Fruit fly (Drosophila melanogaster) whole organism, embryonic: ENCODE results near the gene Est-Q.

Experiments
- Abd-B ChIP-seq: fragments of 200-800 bp; sonication (Bioruptor generic); optimal IDR thresholded peaks from 2 replicates; lab custom pipeline; 2018; ENCODE audit warnings: missing biosample characterization, mild to moderate bottlenecking, missing genetic modification characterization, moderate library complexity
- CG10209 ChIP-seq: fragments of 200-800 bp; sonication (Bioruptor generic); optimal IDR thresholded peaks from 3 replicates; lab custom pipeline; 2017; ENCODE audit warnings: missing biosample characterization, mild to moderate bottlenecking, missing genetic modification characterization, missing genetic modification reagents
- CG10979 ChIP-seq: fragments of 200-800 bp; sonication (Bioruptor generic); optimal IDR thresholded peaks from 2 replicates; lab custom pipeline; 2018; ENCODE audit warnings: missing biosample characterization, mild to moderate bottlenecking, missing genetic modification characterization, moderate library complexity
- CG12769 ChIP-seq: fragments of 200-800 bp; sonication (Bioruptor generic); optimal IDR thresholded peaks from 2 replicates; lab custom pipeline; 2019; ENCODE audit warnings: missing biosample characterization, mild to moderate bottlenecking, missing genetic modification characterization, moderate library complexity
- CG12942 ChIP-seq: fragments of 200-800 bp; sonication (Bioruptor generic); optimal IDR thresholded peaks from 3 replicates; lab custom pipeline; 2016; ENCODE audit warnings: missing biosample characterization, missing genetic modification characterization
- CG13287 ChIP-seq: fragments of 200-800 bp; sonication (Bioruptor generic); IDR thresholded peaks from 2 replicates; pipeline ENCODE4 v1.3.6; 2022; ENCODE audit warnings: missing biosample characterization, missing genetic modification characterization; ENCODE audit not compliant: partially characterized antibody
- CG17802 ChIP-seq: fragments of 200-800 bp; sonication (Bioruptor generic); optimal IDR thresholded peaks from 2 replicates; lab custom pipeline; 2018; ENCODE audit warnings: missing biosample characterization, mild to moderate bottlenecking, missing genetic modification characterization, moderate library complexity
- CG17912 ChIP-seq: fragments of 200-800 bp; sonication (Bioruptor generic); optimal IDR thresholded peaks from 2 replicates; lab custom pipeline; 2018; ENCODE audit warnings: missing biosample characterization, mild to moderate bottlenecking, missing genetic modification characterization
- CG2129 ChIP-seq: fragments of 200-800 bp; sonication (Bioruptor generic); IDR thresholded peaks from 2 replicates; pipeline ENCODE4 v1.3.6; 2022; ENCODE audit warnings: missing biosample characterization, missing genetic modification characterization; ENCODE audit not compliant: partially characterized antibody
- CG2712 ChIP-seq: fragments of 200-800 bp; optimal IDR thresholded peaks from 3 replicates; lab custom pipeline; 2019; ENCODE audit warnings: missing biosample characterization, mild to moderate bottlenecking, missing genetic modification characterization, moderate library complexity
- CG30020 ChIP-seq: fragments of 200-800 bp; optimal IDR thresholded peaks from 2 replicates; lab custom pipeline; 2019; ENCODE audit warnings: missing biosample characterization, mild to moderate bottlenecking, missing genetic modification characterization, moderate library complexity
- CG30403 ChIP-seq: fragments of 200-800 bp; sonication (Bioruptor generic); optimal IDR thresholded peaks from 3 replicates; lab custom pipeline; 2016; ENCODE audit warnings: missing biosample characterization, missing genetic modification characterization
- CG31388 ChIP-seq: fragments of 200-800 bp; sonication (Bioruptor generic); optimal IDR thresholded peaks from 2 replicates; lab custom pipeline; 2016; ENCODE audit warnings: missing biosample characterization, missing genetic modification characterization
- CG31441 ChIP-seq: fragments of 200-800 bp; sonication (Bioruptor generic); IDR thresholded peaks from 2 replicates; pipeline ENCODE4 v1.3.6; 2022; ENCODE audit warnings: missing biosample characterization, missing genetic modification characterization
- CG34422 ChIP-seq: fragments of 200-800 bp; sonication (Bioruptor generic); IDR thresholded peaks from 3 replicates; pipeline ENCODE4 v1.3.6; 2022; ENCODE audit warnings: missing biosample characterization, missing genetic modification characterization
- CG4854 ChIP-seq: fragments of 200-800 bp; sonication (Bioruptor generic); optimal IDR thresholded peaks from 2 replicates; lab custom pipeline; 2016; ENCODE audit warnings: missing biosample characterization, missing genetic modification characterization, inconsistent platforms
- CG6813 ChIP-seq: fragments of 200-800 bp; sonication (Bioruptor generic); optimal IDR thresholded peaks from 2 replicates; lab custom pipeline; 2017; ENCODE audit warnings: missing biosample characterization, missing genetic modification characterization, mild to moderate bottlenecking, moderate library complexity, missing genetic modification reagents
- CG7372 ChIP-seq: fragments of 200-800 bp; sonication (Bioruptor generic); IDR thresholded peaks from 2 replicates; pipeline ENCODE4 v1.3.6; 2022; ENCODE audit warnings: missing biosample characterization, missing genetic modification characterization
- CG8281 ChIP-seq: fragments of 200-800 bp; sonication (Bioruptor generic); optimal IDR thresholded peaks from 2 replicates; lab custom pipeline; 2018; ENCODE audit warnings: missing biosample characterization, mild to moderate bottlenecking, missing genetic modification characterization, moderate library complexity
- CHES-1-like ChIP-seq: fragments of 200-800 bp; sonication (Bioruptor generic); optimal IDR thresholded peaks from 2 replicates; lab custom pipeline; 2016; ENCODE audit warnings: missing biosample characterization, missing genetic modification characterization
- CkIIα-i1 ChIP-seq: fragments of 200-800 bp; sonication (Bioruptor generic); IDR thresholded peaks from 2 replicates; pipeline ENCODE4 v1.3.6; 2022; ENCODE audit warnings: missing biosample characterization, missing genetic modification characterization
- Ets65A ChIP-seq: fragments of 200-800 bp; sonication (Bioruptor generic); peaks from one replicate; lab custom pipeline; 2016; ENCODE audit warnings: missing biosample characterization, missing genetic modification characterization
- Fer2 ChIP-seq: fragments of 200-800 bp; sonication (Bioruptor generic); optimal IDR thresholded peaks from 2 replicates; lab custom pipeline; 2018; ENCODE audit warnings: missing biosample characterization, mild to moderate bottlenecking, missing genetic modification characterization, moderate library complexity
- Hmx ChIP-seq: fragments of 200-800 bp; sonication (Bioruptor generic); optimal IDR thresholded peaks from 2 replicates; lab custom pipeline; 2016; ENCODE audit warnings: missing biosample characterization, missing genetic modification characterization
- MBD-R2 ChIP-seq: fragments of 200-800 bp; sonication (Bioruptor generic); IDR thresholded peaks from 2 replicates; pipeline ENCODE4 v1.3.6; 2022; ENCODE audit warnings: missing biosample characterization, missing genetic modification characterization
- Mrtf ChIP-seq: fragments of 200-800 bp; sonication (Bioruptor generic); IDR thresholded peaks from 3 replicates; pipeline ENCODE4 v1.3.6; 2022; ENCODE audit warnings: missing biosample characterization, missing genetic modification characterization
- NC2α ChIP-seq: fragments of 200-800 bp; sonication (Bioruptor generic); optimal IDR thresholded peaks from 2 replicates; lab custom pipeline; 2016; ENCODE audit warnings: missing biosample characterization, missing genetic modification characterization
- Oli ChIP-seq: fragments of 200-800 bp; sonication (Bioruptor generic); optimal IDR thresholded peaks from 2 replicates; lab custom pipeline; 2018; ENCODE audit warnings: missing biosample characterization, mild to moderate bottlenecking, missing genetic modification characterization, moderate library complexity
- Sox102F ChIP-seq: fragments of 200-800 bp; sonication (Bioruptor generic); optimal IDR thresholded peaks from 2 replicates; lab custom pipeline; 2018; ENCODE audit warnings: missing biosample characterization, mild to moderate bottlenecking, missing genetic modification characterization, moderate library complexity
- Xbp1 ChIP-seq: fragments of 200-800 bp; sonication (Bioruptor generic); optimal IDR thresholded peaks from 3 replicates; lab custom pipeline; 2016; ENCODE audit warnings: missing biosample characterization, mild to moderate bottlenecking, missing genetic modification characterization
- cad ChIP-seq: fragments of >200 bp; optimal IDR thresholded peaks from 2 replicates; lab custom pipeline; 2017; ENCODE audit warnings: missing biosample characterization, missing genetic modification characterization
- ci ChIP-seq: fragments of 200-800 bp; sonication (Bioruptor generic); IDR thresholded peaks from 3 replicates; pipeline ENCODE4 v1.3.6; 2022; ENCODE audit warnings: missing biosample characterization, missing genetic modification characterization
- da ChIP-seq: fragments of 200-800 bp; sonication (Bioruptor generic); optimal IDR thresholded peaks from 2 replicates; lab custom pipeline; 2016; ENCODE audit warnings: missing biosample characterization, missing genetic modification characterization
- dm ChIP-seq: fragments of 200-800 bp; sonication (Bioruptor generic); optimal IDR thresholded peaks from 3 replicates; lab custom pipeline; 2016; ENCODE audit warnings: missing biosample characterization, missing genetic modification characterization
- en ChIP-seq: fragments of 200-800 bp; sonication (Bioruptor generic); optimal IDR thresholded peaks from 2 replicates; lab custom pipeline; 2016; ENCODE audit warnings: missing biosample characterization, missing genetic modification characterization
- gfzf ChIP-seq: fragments of 200-800 bp; sonication (Bioruptor generic); optimal IDR thresholded peaks from 2 replicates; lab custom pipeline; 2016; ENCODE audit warnings: missing biosample characterization, mild to moderate bottlenecking, missing genetic modification characterization, moderate library complexity
- grn ChIP-seq: fragments of 200-800 bp; sonication (Bioruptor generic); optimal IDR thresholded peaks from 3 replicates; lab custom pipeline; 2017; ENCODE audit warnings: missing biosample characterization, missing genetic modification characterization
- kni ChIP-seq: fragments of 200-800 bp; sonication (Bioruptor generic); optimal IDR thresholded peaks from 3 replicates; lab custom pipeline; 2017; ENCODE audit warnings: mild to moderate bottlenecking, missing biosample characterization, missing genetic modification reagents, missing genetic modification characterization
- lola ChIP-seq, 3 experiments: fragments of >200 bp in 2 of 3; fragments of 200-800 bp in 1 of 3; sonication (Bioruptor generic) in 1 of 3; optimal IDR thresholded peaks; 2 replicates each; lab custom pipeline; 2017 to 2019; ENCODE audit warnings: missing biosample characterization in 3 of 3, missing genetic modification characterization in 3 of 3, mild to moderate bottlenecking in 1 of 3, moderate library complexity in 1 of 3
- nerfin-1 ChIP-seq: fragments of 200-800 bp; sonication (Bioruptor generic); optimal IDR thresholded peaks from 3 replicates; lab custom pipeline; 2019; ENCODE audit warnings: missing biosample characterization, mild to moderate bottlenecking, missing genetic modification characterization, moderate library complexity
- pan ChIP-seq, 4 experiments: fragments of >200 bp in 3 of 4; fragments of 200-800 bp in 1 of 4; sonication (Bioruptor generic) in 1 of 4; optimal IDR thresholded peaks in 3 of 4; IDR thresholded peaks in 1 of 4; 2 replicates each; pipeline versions ENCODE4 v1.3.6 to Lab custom; 2017 to 2022; ENCODE audit warnings: missing biosample characterization in 2 of 4, missing genetic modification characterization in 2 of 4, mixed read lengths in 1 of 4
- peb ChIP-seq: fragments of 200-800 bp; sonication (Bioruptor generic); IDR thresholded peaks from 2 replicates; pipeline ENCODE4 v1.3.6; 2022; ENCODE audit warnings: missing biosample characterization, missing genetic modification characterization
- prd ChIP-seq, 3 experiments: fragments of >200 bp in 2 of 3; fragments of 200-800 bp in 1 of 3; sonication (Bioruptor generic) in 1 of 3; optimal IDR thresholded peaks in 2 of 3; IDR thresholded peaks in 1 of 3; 2 replicates in 2 of 3; 3 replicates in 1 of 3; pipeline versions ENCODE4 v1.3.6 to Lab custom; 2017 to 2022; ENCODE audit warnings: missing biosample characterization in 1 of 3, missing genetic modification characterization in 1 of 3
- run ChIP-seq: fragments of 200-800 bp; sonication (Bioruptor generic); optimal IDR thresholded peaks from 3 replicates; lab custom pipeline; 2018; ENCODE audit warnings: missing biosample characterization, mild to moderate bottlenecking, missing genetic modification characterization
- sd ChIP-seq: fragments of 200-800 bp; sonication (Bioruptor generic); optimal IDR thresholded peaks from 3 replicates; lab custom pipeline; 2018; ENCODE audit warnings: missing biosample characterization, mild to moderate bottlenecking, missing genetic modification characterization, moderate library complexity
- sob ChIP-seq: fragments of 200-800 bp; sonication (Bioruptor generic); IDR thresholded peaks from 2 replicates; pipeline ENCODE4 v1.3.6; 2022; ENCODE audit warnings: missing biosample characterization, missing genetic modification characterization
- tgo ChIP-seq: fragments of 200-800 bp; sonication (Bioruptor generic); IDR thresholded peaks from 3 replicates; pipeline ENCODE4 v1.3.6; 2022; ENCODE audit warnings: missing biosample characterization, missing genetic modification characterization
- ttk ChIP-seq: fragments of 200-800 bp; sonication (Bioruptor generic); IDR thresholded peaks from 2 replicates; pipeline ENCODE4 v2.1.2; 2022; ENCODE audit warnings: missing biosample characterization, missing genetic modification characterization
- zen ChIP-seq: fragments of 200-800 bp; sonication (Bioruptor generic); optimal IDR thresholded peaks from 3 replicates; lab custom pipeline; 2018; ENCODE audit warnings: missing biosample characterization, mild to moderate bottlenecking, missing genetic modification characterization, moderate library complexity

The Est-Q gene

DNA sequence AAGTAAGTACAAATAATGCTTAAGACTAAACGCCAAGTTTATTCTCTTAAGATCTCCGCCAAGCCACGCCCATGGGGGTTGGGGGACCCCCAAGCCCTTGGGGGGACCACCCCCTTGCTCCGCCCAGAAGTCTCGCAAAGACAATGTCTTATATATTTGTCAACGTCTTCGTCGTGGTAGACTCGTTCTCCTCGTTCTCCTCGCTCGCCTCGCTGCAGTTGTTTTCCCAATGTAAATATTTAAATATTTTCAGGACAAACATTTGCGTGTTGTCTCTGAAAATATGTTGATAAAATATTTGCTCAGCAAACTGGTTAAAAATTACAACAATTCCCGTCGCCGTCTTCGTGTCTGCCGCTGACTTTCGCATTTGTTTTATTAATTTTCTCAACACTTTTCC lies 37.0 kb upstream of the Est-Q start (continued):
- TF ChIP-seq sd (no peak), CG10209 (GFP tag; lab: Kevin White, UChicago) (peak; percentile 85), CG12942 (peak; percentile 25), Fer2 (tag; lab: Kevin White, UChicago) (no peak), pan (optimal IDR thresholded peaks at IDR 0.05; lab: Kevin White, UChicago) (no peak), pan (GFP tag; optimal IDR thresholded peaks at IDR 0.05 in 1 of 2, IDR thresholded peaks at IDR 0.05 in 1 of 2) (no peak), CG7372 (GFP tag; lab: Robert Waterston, UW) (peak; percentile 32; the same call in 1 of the 2 replicates), lola (GFP tag; optimal IDR thresholded peaks at IDR 0.05; lab: Kevin White, UChicago) (peak in 1 of 3 experiments; percentile 92), dm (peak; percentile 4), Xbp1 (GFP tag; lab: Kevin White, UChicago) (no peak), run (tag; lab: Kevin White, UChicago) (no peak), ttk (GFP tag; lab: Robert Waterston, UW) (no peak), Hmx (GFP tag; lab: Kevin White, UChicago) (no peak), CG13287 (GFP tag; lab: Robert Waterston, UW) (no peak), cad (GFP tag; lab: Kevin White, UChicago) (no peak), en (no peak), CG30403 (GFP tag; lab: Kevin White, UChicago) (no peak), CG2129 (GFP tag; lab: Robert Waterston, UW) (no peak), Mrtf (no peak), zen (peak; percentile 95), Sox102F (GFP tag; lab: Kevin White, UChicago) (peak; percentile 68), CG10979 (peak; percentile 79), prd (optimal IDR thresholded peaks at IDR 0.05; lab: Kevin White, UChicago) (no peak), prd (GFP tag; IDR thresholded peaks at IDR 0.05; lab: Robert Waterston, UW) (peak; percentile 70), CG8281 (peak; percentile 43), Ets65A (no peak), CG17802 (tag; lab: Kevin White, UChicago) (peak; percentile 66), CG17912 (GFP tag; lab: Kevin White, UChicago) (no peak), CG34422 (GFP tag; lab: Robert Waterston, UW) (no peak), CG31441 (GFP tag; lab: Robert Waterston, UW) (peak; percentile 88), kni (GFP tag; lab: Kevin White, UChicago) (peak; percentile 67), nerfin-1 (tag; lab: Kevin White, UChicago) (peak; percentile 87), CG30020 (tag; lab: Kevin White, UChicago) (no peak), grn (GFP tag; lab: Kevin White, UChicago) (no peak), CHES-1-like (GFP tag; lab: Kevin White, UChicago) (peak; percentile 42), CkIIα-i1 (GFP tag; lab: Robert Waterston, UW) (no peak), gfzf (GFP tag; lab: Kevin White, UChicago) (no peak), Oli (tag; lab: Kevin White, UChicago) (peak; percentile 59), Abd-B (GFP tag; lab: Kevin White, UChicago) (no peak), MBD-R2 (GFP tag; lab: Robert Waterston, UW) (no peak), peb (GFP tag; lab: Robert Waterston, UW) (0 out of 2 replicates have a peak, but pooled peaks have one; percentile 14), sob (GFP tag; lab: Robert Waterston, UW) (0 out of 2 replicates have a peak, but pooled peaks have one; percentile 31), NC2α (GFP tag; lab: Kevin White, UChicago) (peak; percentile 73), CG6813 (GFP tag; lab: Kevin White, UChicago) (peak; percentile 95), ci (GFP tag; lab: Robert Waterston, UW) (peak; percentile 83), tgo (GFP tag; lab: Robert Waterston, UW) (no peak), da (peak; percentile 50), CG31388 (GFP tag; lab: Kevin White, UChicago) (peak; percentile 25), CG4854 (GFP tag; lab: Kevin White, UChicago) (peak; percentile 53), CG12769 (no peak), CG2712 (tag; lab: Kevin White, UChicago) (peak; percentile 91)
